Worm (Caenorhabditis elegans) whole organism, mixed stage, embryonic: ENCODE measurements around the gene T13C5.10.

Source experiments
- M03D4.4 ChIP-seq: sonication (generic microtip); optimal IDR thresholded peaks from 2 replicates; lab custom pipeline; 2017; ENCODE audit warnings: mild to moderate bottlenecking, missing genetic modification characterization, missing compliant biosample characterization
- bed-3 ChIP-seq: fragments of 200-800 bp; sonication (Bioruptor generic); optimal IDR thresholded peaks from 3 replicates; lab custom pipeline; 2018; ENCODE audit warnings: mild to moderate bottlenecking, missing genetic modification characterization, moderate library complexity, missing compliant biosample characterization
- blmp-1 ChIP-seq: fragments of 150-350 bp; optimal IDR thresholded peaks from 2 replicates; lab custom pipeline; 2014; ENCODE audit warnings: missing biosample characterization, missing genetic modification characterization
- ceh-39 ChIP-seq: fragments of 150-350 bp; optimal IDR thresholded peaks from 2 replicates; lab custom pipeline; 2014; ENCODE audit warnings: missing biosample characterization, missing genetic modification characterization
- ceh-43 ChIP-seq: fragments of 200-800 bp; sonication (Bioruptor generic); optimal IDR thresholded peaks from 2 replicates; lab custom pipeline; 2018; ENCODE audit warnings: mild to moderate bottlenecking, missing genetic modification characterization, moderate library complexity, missing compliant biosample characterization
- ces-1 ChIP-seq: fragments of 150-350 bp; optimal IDR thresholded peaks from 2 replicates; lab custom pipeline; 2014; ENCODE audit warnings: missing biosample characterization, missing genetic modification reagents, missing genetic modification characterization
- cnd-1 ChIP-seq: fragments of 200-800 bp; sonication (Bioruptor generic); optimal IDR thresholded peaks from 2 replicates; lab custom pipeline; 2018; ENCODE audit warnings: mild to moderate bottlenecking, missing genetic modification characterization, missing compliant biosample characterization
- drap-1 ChIP-seq: fragments of 200-800 bp; sonication (Bioruptor generic); optimal IDR thresholded peaks from 3 replicates; lab custom pipeline; 2018; ENCODE audit warnings: mild to moderate bottlenecking, missing genetic modification characterization, missing compliant biosample characterization
- elt-1 ChIP-seq: sonication (generic microtip); optimal IDR thresholded peaks from 2 replicates; lab custom pipeline; 2017; ENCODE audit warnings: missing genetic modification characterization, mild to moderate bottlenecking, missing compliant biosample characterization, antibody characterized with exemption, moderate library complexity, borderline replicate concordance; ENCODE audit not compliant: insufficient read depth
- elt-3 ChIP-seq: fragments of 150-350 bp; optimal IDR thresholded peaks from 2 replicates; lab custom pipeline; 2014; ENCODE audit warnings: missing biosample characterization, missing genetic modification characterization
- flh-1 ChIP-seq: fragments of 200-800 bp; sonication (Bioruptor generic); optimal IDR thresholded peaks from 2 replicates; lab custom pipeline; 2018; ENCODE audit warnings: mild to moderate bottlenecking, missing genetic modification characterization, moderate library complexity, missing compliant biosample characterization
- ham-2 ChIP-seq: fragments of 200-800 bp; sonication (Bioruptor generic); optimal IDR thresholded peaks from 2 replicates; lab custom pipeline; 2018; ENCODE audit warnings: mild to moderate bottlenecking, missing genetic modification characterization, missing compliant biosample characterization
- lin-13 ChIP-seq: fragments of 150-350 bp; optimal IDR thresholded peaks from 2 replicates; lab custom pipeline; 2014; ENCODE audit warnings: missing biosample characterization, missing genetic modification characterization
- lsy-2 ChIP-seq: fragments of 150-350 bp; optimal IDR thresholded peaks from 2 replicates; lab custom pipeline; 2014; ENCODE audit warnings: missing biosample characterization, missing genetic modification characterization
- mab-5 ChIP-seq: fragments of 150-350 bp; optimal IDR thresholded peaks from 2 replicates; lab custom pipeline; 2014; ENCODE audit warnings: missing biosample characterization, missing genetic modification characterization
- mep-1 ChIP-seq: fragments of 150-350 bp; optimal IDR thresholded peaks from 2 replicates; lab custom pipeline; 2017; ENCODE audit warnings: missing biosample characterization, missing genetic modification reagents, missing genetic modification characterization, inconsistent platforms
- nhr-12 ChIP-seq: fragments of 150-350 bp; optimal IDR thresholded peaks from 2 replicates; lab custom pipeline; 2014; ENCODE audit warnings: missing biosample characterization, missing genetic modification characterization
- nhr-2 ChIP-seq: fragments of 150-350 bp; optimal IDR thresholded peaks from 2 replicates; lab custom pipeline; 2014; ENCODE audit warnings: missing biosample characterization, missing genetic modification characterization
- nhr-28 ChIP-seq: fragments of 150-350 bp; optimal IDR thresholded peaks from 2 replicates; lab custom pipeline; 2014; ENCODE audit warnings: missing biosample characterization, missing genetic modification characterization
- nhr-76 ChIP-seq: sonication (generic microtip); optimal IDR thresholded peaks from 2 replicates; lab custom pipeline; 2017; ENCODE audit warnings: missing biosample characterization, missing genetic modification characterization
- pha-4 ChIP-seq: fragments of 150-350 bp; optimal IDR thresholded peaks from 2 replicates; lab custom pipeline; 2018; ENCODE audit warnings: missing biosample characterization, missing genetic modification reagents, missing genetic modification characterization
- sem-2 ChIP-seq: fragments of 200-800 bp; sonication (Bioruptor generic); optimal IDR thresholded peaks from 2 replicates; lab custom pipeline; 2018; ENCODE audit warnings: mild to moderate bottlenecking, missing genetic modification characterization, missing compliant biosample characterization
- snpc-4 ChIP-seq: fragments of 150-350 bp; optimal IDR thresholded peaks from 2 replicates; lab custom pipeline; 2014; ENCODE audit warnings: missing biosample characterization, missing genetic modification characterization
- tbx-8 ChIP-seq: fragments of 200-800 bp; sonication (Bioruptor generic); optimal IDR thresholded peaks from 2 replicates; lab custom pipeline; 2018; ENCODE audit warnings: mild to moderate bottlenecking, missing genetic modification characterization, moderate library complexity, missing compliant biosample characterization
- unc-120 ChIP-seq: sonication (generic microtip); optimal IDR thresholded peaks from 2 replicates; lab custom pipeline; 2017; ENCODE audit warnings: missing genetic modification characterization, missing compliant biosample characterization; ENCODE audit not compliant: poor library complexity, severe bottlenecking
- unc-39 ChIP-seq: fragments of 150-350 bp; optimal IDR thresholded peaks from 2 replicates; lab custom pipeline; 2014; ENCODE audit warnings: missing biosample characterization, missing genetic modification characterization
- unc-62 ChIP-seq: fragments of 150-350 bp; optimal IDR thresholded peaks from 2 replicates; lab custom pipeline; 2014; ENCODE audit warnings: missing biosample characterization, missing genetic modification reagents, missing genetic modification characterization
- ztf-11 ChIP-seq: fragments of 150-350 bp; optimal IDR thresholded peaks from 2 replicates; lab custom pipeline; 2014; ENCODE audit warnings: missing biosample characterization, missing genetic modification characterization

The T13C5.10 gene

ce11 chrX:6173656-6174055, 14.3 kb upstream of the T13C5.10 start, which contains the start of gene T25B2.1:
TSS of gene T25B2.1 (plus strand) at chrX:6173956.
- TF ChIP-seq ceh-43 (GFP tag; lab: Kevin White, UChicago) = no peak
- no peak for TF ChIP-seq nhr-76 (tag; lab: Kevin White, UChicago)
- TF ChIP-seq bed-3 (GFP tag; lab: Kevin White, UChicago) = no peak
- no peak for TF ChIP-seq pha-4 (tag; lab: Kevin White, UChicago)
- no peak for TF ChIP-seq unc-120 (tag; lab: Kevin White, UChicago)
- TF ChIP-seq snpc-4 (tag; lab: Kevin White, UChicago) = no peak

- TF ChIP-seq ceh-43 (GFP tag; lab: Kevin White, UChicago) (no peak), cnd-1 (tag; lab: Kevin White, UChicago) (no peak), nhr-12 (tag; lab: Kevin White, UChicago) (no peak), tbx-8 (no peak)
- TF ChIP-seq, all 35 proteins: peak for 0
Measured at ce11 chrX:6175829-6176228, 12.1 kb upstream of the T13C5.10 start, which contains the start of gene T25B2.3. TSS of gene T25B2.3 (plus strand) at chrX:6176129.

ce11 chrX:6177944-6178566, 9.9 kb upstream of the T13C5.10 start, which contains the start of the genes T25B2.4 and T13C5.3:
TSS of gene T25B2.4 (plus strand) at chrX:6178244.
TSS of gene T13C5.3 (plus strand) at chrX:6178516.
- TF ChIP-seq sem-2 (GFP tag; lab: Kevin White, UChicago) = no peak

- no peak for TF ChIP-seq snpc-4 (tag; lab: Kevin White, UChicago)
- TF ChIP-seq mab-5 (tag; lab: Kevin White, UChicago) = no peak
- TF ChIP-seq blmp-1 (tag; lab: Kevin White, UChicago) = peak; percentile 73
- no peak for TF ChIP-seq pha-4 (tag; lab: Kevin White, UChicago)
- TF ChIP-seq elt-3 (tag; lab: Kevin White, UChicago) = no peak
- no peak for TF ChIP-seq elt-1
Measured at ce11 chrX:6178989-6179388, 9.0 kb upstream of the T13C5.10 start.

- TF ChIP-seq elt-3 (tag; lab: Kevin White, UChicago) (no peak), lin-13 (tag; lab: Kevin White, UChicago) (no peak), ham-2 (GFP tag; lab: Kevin White, UChicago) (no peak), M03D4.4 (tag; lab: Kevin White, UChicago) (no peak), cnd-1 (tag; lab: Kevin White, UChicago) (no peak), mep-1 (no peak), drap-1 (GFP tag; lab: Kevin White, UChicago) (no peak), nhr-28 (tag; lab: Kevin White, UChicago) (no peak), nhr-76 (tag; lab: Kevin White, UChicago) (no peak), nhr-2 (no peak), pha-4 (tag; lab: Kevin White, UChicago) (no peak), ztf-11 (tag; lab: Kevin White, UChicago) (no peak), mab-5 (tag; lab: Kevin White, UChicago) (no peak), nhr-12 (tag; lab: Kevin White, UChicago) (no peak), unc-39 (tag; lab: Kevin White, UChicago) (no peak), blmp-1 (tag; lab: Kevin White, UChicago) (no peak), bed-3 (GFP tag; lab: Kevin White, UChicago) (no peak), sem-2 (GFP tag; lab: Kevin White, UChicago) (no peak)
Measured at ce11 chrX:6180293-6180692, 7.7 kb upstream of the T13C5.10 start, which contains the start of gene T13C5.7. TSS of gene T13C5.7 (plus strand) at chrX:6180593.

- TF ChIP-seq tbx-8 (no peak), unc-39 (tag; lab: Kevin White, UChicago) (no peak), ceh-39 (no peak), sem-2 (GFP tag; lab: Kevin White, UChicago) (no peak), pha-4 (tag; lab: Kevin White, UChicago) (no peak), blmp-1 (tag; lab: Kevin White, UChicago) (no peak), mep-1 (no peak), unc-62 (GFP tag; lab: Kevin White, UChicago) (no peak), bed-3 (GFP tag; lab: Kevin White, UChicago) (no peak), ceh-43 (GFP tag; lab: Kevin White, UChicago) (no peak), mab-5 (tag; lab: Kevin White, UChicago) (no peak), unc-120 (tag; lab: Kevin White, UChicago) (no peak), ces-1 (GFP tag; lab: Kevin White, UChicago) (no peak), nhr-2 (no peak), elt-1 (no peak), ham-2 (GFP tag; lab: Kevin White, UChicago) (no peak), lsy-2 (tag; lab: Kevin White, UChicago) (no peak), flh-1 (no peak)
Measured at ce11 chrX:6184709-6185108, 3.2 kb upstream of the T13C5.10 start, which contains the start of gene T13C5.2. TSS of gene T13C5.2 (plus strand) at chrX:6185009.
